Worm (Caenorhabditis elegans) whole organism, young adult: ENCODE measurements around the gene W10C6.2.

ENCODE experiments used
- B0019.2 ChIP-seq: fragments of 200-800 bp; sonication (Bioruptor generic); conservative IDR thresholded peaks from 2 replicates; pipeline ENCODE4 v1.3.6; 2022; ENCODE audit warnings: missing genetic modification reagents, missing genetic modification characterization, missing compliant biosample characterization
- B0035.1 ChIP-seq: sonication (generic microtip); optimal IDR thresholded peaks from 2 replicates; lab custom pipeline; 2016; ENCODE audit warnings: missing genetic modification characterization, mild to moderate bottlenecking, missing compliant biosample characterization, missing genotype, missing genetic modification reagents
- B0261.1 ChIP-seq: sonication (generic microtip); optimal IDR thresholded peaks from 2 replicates; lab custom pipeline; 2016; ENCODE audit warnings: mild to moderate bottlenecking, missing genetic modification characterization, moderate library complexity, missing compliant biosample characterization
- B0336.3 ChIP-seq: fragments of 200-800 bp; sonication (Bioruptor generic); IDR thresholded peaks from 2 replicates; pipeline ENCODE4 v1.3.6; 2022; ENCODE audit warnings: missing genetic modification characterization, missing compliant biosample characterization
- F22D6.2 ChIP-seq: sonication (generic microtip); optimal IDR thresholded peaks from 2 replicates; lab custom pipeline; 2016; ENCODE audit warnings: mild to moderate bottlenecking, missing genetic modification characterization, missing compliant biosample characterization
- F23B12.7 ChIP-seq: sonication (generic microtip); optimal IDR thresholded peaks from 2 replicates; lab custom pipeline; 2017; ENCODE audit warnings: missing genetic modification characterization, mild to moderate bottlenecking, missing compliant biosample characterization, antibody characterized with exemption, moderate library complexity; ENCODE audit not compliant: insufficient read depth
- F39B2.1 ChIP-seq: fragments of 200-800 bp; sonication (Bioruptor generic); IDR thresholded peaks from 2 replicates; pipeline ENCODE4 v1.3.6; 2022; ENCODE audit warnings: missing genetic modification reagents, missing genetic modification characterization, missing compliant biosample characterization
- F52B5.7 ChIP-seq: sonication (generic microtip); optimal IDR thresholded peaks from 2 replicates; lab custom pipeline; 2016; ENCODE audit warnings: mild to moderate bottlenecking, missing genetic modification characterization, missing compliant biosample characterization
- F55B11.4 ChIP-seq: sonication (generic microtip); optimal IDR thresholded peaks from 2 replicates; lab custom pipeline; 2016; ENCODE audit warnings: missing compliant biosample characterization, missing genetic modification characterization, borderline replicate concordance; ENCODE audit not compliant: insufficient read depth
- F57A8.1 ChIP-seq: fragments of 200-800 bp; sonication (Bioruptor generic); optimal IDR thresholded peaks from 2 replicates; lab custom pipeline; 2018; ENCODE audit warnings: mild to moderate bottlenecking, missing genetic modification characterization, moderate library complexity, missing compliant biosample characterization
- K11D2.4 ChIP-seq: fragments of 200-800 bp; sonication (Bioruptor generic); IDR thresholded peaks from 2 replicates; pipeline ENCODE4 v1.3.6; 2022; ENCODE audit warnings: missing genetic modification reagents, missing genetic modification characterization, missing compliant biosample characterization
- T07F8.4 ChIP-seq: sonication (generic microtip); optimal IDR thresholded peaks from 2 replicates; lab custom pipeline; 2016; ENCODE audit warnings: mild to moderate bottlenecking, missing genetic modification characterization, moderate library complexity, missing compliant biosample characterization
- Y53G8AR.9 ChIP-seq: fragments of 200-800 bp; sonication (Bioruptor generic); conservative IDR thresholded peaks from 2 replicates; pipeline ENCODE4 v1.3.6; 2022; ENCODE audit warnings: missing genetic modification reagents, missing genetic modification characterization, missing compliant biosample characterization
- Y56A3A.18 ChIP-seq: fragments of 200-800 bp; sonication (Bioruptor generic); IDR thresholded peaks from 2 replicates; pipeline ENCODE4 v1.3.6; 2022; ENCODE audit warnings: missing genetic modification reagents, missing genetic modification characterization, missing compliant biosample characterization
- Y67H2A.10 ChIP-seq: fragments of 200-800 bp; sonication (Bioruptor generic); conservative IDR thresholded peaks from 2 replicates; pipeline ENCODE4 v1.3.6; 2022; ENCODE audit warnings: missing genetic modification reagents, missing genetic modification characterization, missing compliant biosample characterization
- akir-1 ChIP-seq: fragments of 200-800 bp; sonication (Bioruptor generic); optimal IDR thresholded peaks from 2 replicates; lab custom pipeline; 2018; ENCODE audit warnings: mild to moderate bottlenecking, missing genetic modification characterization, moderate library complexity, missing compliant biosample characterization
- aptf-3 ChIP-seq: fragments of 200-800 bp; sonication (Bioruptor generic); IDR thresholded peaks from 2 replicates; pipeline ENCODE4 v1.3.6; 2022; ENCODE audit warnings: missing genetic modification characterization, missing compliant biosample characterization
- atf-7 ChIP-seq: sonication (generic microtip); optimal IDR thresholded peaks from 2 replicates; lab custom pipeline; 2017; ENCODE audit warnings: mild to moderate bottlenecking, missing genetic modification characterization, missing compliant biosample characterization
- attf-6 ChIP-seq: fragments of 200-800 bp; sonication (Bioruptor generic); IDR thresholded peaks from 2 replicates; pipeline ENCODE4 v1.3.6; 2022; ENCODE audit warnings: missing genetic modification reagents, missing genetic modification characterization, missing compliant biosample characterization
- bed-1 ChIP-seq: fragments of 200-800 bp; sonication (Bioruptor generic); IDR thresholded peaks from 2 replicates; pipeline ENCODE4 v1.3.6; 2022; ENCODE audit warnings: missing genetic modification reagents, missing genetic modification characterization, missing compliant biosample characterization
- bed-2 ChIP-seq: fragments of 200-800 bp; sonication (Bioruptor generic); IDR thresholded peaks from 2 replicates; pipeline ENCODE4 v1.3.6; 2022; ENCODE audit warnings: missing genetic modification reagents, missing genetic modification characterization, missing compliant biosample characterization
- ceh-100 ChIP-seq: fragments of 200-800 bp; sonication (Bioruptor generic); IDR thresholded peaks from 2 replicates; pipeline ENCODE4 v1.3.6; 2022; ENCODE audit warnings: missing genetic modification reagents, missing genetic modification characterization, missing compliant biosample characterization
- ceh-27 ChIP-seq: fragments of 200-800 bp; sonication (Bioruptor generic); optimal IDR thresholded peaks from 2 replicates; lab custom pipeline; 2018; ENCODE audit warnings: mild to moderate bottlenecking, missing genetic modification characterization, moderate library complexity, missing compliant biosample characterization
- ceh-40 ChIP-seq: fragments of 200-800 bp; sonication (Bioruptor generic); IDR thresholded peaks from 2 replicates; pipeline ENCODE4 v1.3.6; 2022; ENCODE audit warnings: missing genetic modification characterization, missing compliant biosample characterization
- ceh-58 ChIP-seq: fragments of 200-800 bp; sonication (Bioruptor generic); IDR thresholded peaks from 2 replicates; pipeline ENCODE4 v1.3.6; 2022; ENCODE audit warnings: missing genetic modification characterization, missing compliant biosample characterization
- dpl-1 ChIP-seq: fragments of 150-350 bp; optimal IDR thresholded peaks from 2 replicates; lab custom pipeline; 2014; ENCODE audit warnings: missing biosample characterization, missing genetic modification reagents, missing genetic modification characterization
- efl-1 ChIP-seq: fragments of 150-350 bp; optimal IDR thresholded peaks from 2 replicates; lab custom pipeline; 2014; ENCODE audit warnings: missing biosample characterization, missing genetic modification reagents, missing genetic modification characterization
- egl-44 ChIP-seq: fragments of 200-800 bp; sonication (Bioruptor generic); IDR thresholded peaks from 2 replicates; pipeline ENCODE4 v1.3.6; 2022; ENCODE audit warnings: missing genetic modification reagents, missing genetic modification characterization, missing compliant biosample characterization
- ekl-4 ChIP-seq: fragments of 200-800 bp; sonication (Bioruptor generic); IDR thresholded peaks from 2 replicates; pipeline ENCODE4 v1.3.6; 2022; ENCODE audit warnings: missing genetic modification reagents, missing genetic modification characterization, missing compliant biosample characterization
- ets-4 ChIP-seq: fragments of 200-800 bp; sonication (Bioruptor generic); optimal IDR thresholded peaks from 2 replicates; lab custom pipeline; 2018; ENCODE audit warnings: mild to moderate bottlenecking, missing genetic modification characterization, missing compliant biosample characterization
- hlh-12 ChIP-seq: sonication (generic microtip); optimal IDR thresholded peaks from 2 replicates; lab custom pipeline; 2016; ENCODE audit warnings: missing genetic modification characterization, missing compliant biosample characterization
- hlh-26 ChIP-seq: fragments of 200-800 bp; sonication (Bioruptor generic); conservative IDR thresholded peaks from 2 replicates; pipeline ENCODE4 v1.3.6; 2022; ENCODE audit warnings: missing genetic modification reagents, missing genetic modification characterization, missing compliant biosample characterization
- hmg-1.2 ChIP-seq: fragments of 200-800 bp; sonication (Bioruptor generic); IDR thresholded peaks from 2 replicates; pipeline ENCODE4 v1.3.6; 2022; ENCODE audit warnings: missing genetic modification reagents, missing genetic modification characterization, missing compliant biosample characterization
- hmg-20 ChIP-seq: fragments of 200-800 bp; sonication (Bioruptor generic); IDR thresholded peaks from 2 replicates; pipeline ENCODE4 v1.3.6; 2022; ENCODE audit warnings: missing genetic modification reagents, missing genetic modification characterization, missing compliant biosample characterization
- lin-26 ChIP-seq: fragments of 200-800 bp; sonication (Bioruptor generic); IDR thresholded peaks from 2 replicates; pipeline ENCODE4 v1.3.6; 2022; ENCODE audit warnings: missing genetic modification reagents, missing genetic modification characterization, missing compliant biosample characterization
- lin-35 ChIP-seq, 3 experiments: fragments of 150-350 bp in 2 of 3; sonication (generic microtip) in 1 of 3; optimal IDR thresholded peaks; 2 replicates each; lab custom pipeline; 2014 to 2018; ENCODE audit warnings: missing biosample characterization in 3 of 3, missing genetic modification characterization in 3 of 3, missing genetic modification reagents in 3 of 3
- lin-40 ChIP-seq: sonication (generic microtip); optimal IDR thresholded peaks from 2 replicates; lab custom pipeline; 2016; ENCODE audit warnings: missing genetic modification characterization, mild to moderate bottlenecking, missing compliant biosample characterization, missing genotype, missing genetic modification reagents
- lin-54 ChIP-seq: fragments of 200-800 bp; sonication (Bioruptor generic); optimal IDR thresholded peaks from 2 replicates; lab custom pipeline; 2018; ENCODE audit warnings: mild to moderate bottlenecking, missing genetic modification characterization, missing compliant biosample characterization
- mes-4 ChIP-seq: sonication (generic microtip); optimal IDR thresholded peaks from 2 replicates; lab custom pipeline; 2016; ENCODE audit warnings: missing genotype, missing genetic modification characterization, missing compliant biosample characterization
- nfya-1 ChIP-seq: sonication (generic microtip); optimal IDR thresholded peaks from 2 replicates; lab custom pipeline; 2017; ENCODE audit warnings: antibody characterized with exemption, missing compliant biosample characterization, missing genetic modification characterization, borderline replicate concordance; ENCODE audit not compliant: insufficient read depth
- nhr-120 ChIP-seq: fragments of 200-800 bp; sonication (Bioruptor generic); IDR thresholded peaks from 2 replicates; pipeline ENCODE4 v1.3.6; 2022; ENCODE audit warnings: missing genetic modification characterization, missing compliant biosample characterization
- nhr-80 ChIP-seq: sonication (generic microtip); optimal IDR thresholded peaks from 2 replicates; lab custom pipeline; 2016; ENCODE audit warnings: missing genetic modification characterization, missing compliant biosample characterization
- nhr-90 ChIP-seq: sonication (generic microtip); optimal IDR thresholded peaks from 2 replicates; lab custom pipeline; 2016; ENCODE audit warnings: missing genotype, mild to moderate bottlenecking, missing genetic modification characterization, missing compliant biosample characterization
- pbrm-1 ChIP-seq: fragments of 200-800 bp; sonication (Bioruptor generic); IDR thresholded peaks from 2 replicates; pipeline ENCODE4 v1.3.6; 2022; ENCODE audit warnings: missing genetic modification reagents, missing genetic modification characterization, missing compliant biosample characterization
- rcor-1 ChIP-seq: fragments of 200-800 bp; sonication (Bioruptor generic); IDR thresholded peaks from 2 replicates; pipeline ENCODE4 v1.3.6; 2022; ENCODE audit warnings: missing genetic modification reagents, missing genetic modification characterization, missing compliant biosample characterization
- sdz-38 ChIP-seq: sonication (generic microtip); optimal IDR thresholded peaks from 2 replicates; lab custom pipeline; 2016; ENCODE audit warnings: missing genotype, missing genetic modification characterization, missing compliant biosample characterization
- somi-1 ChIP-seq: fragments of 200-800 bp; sonication (Bioruptor generic); optimal IDR thresholded peaks from 2 replicates; lab custom pipeline; 2018; ENCODE audit warnings: mild to moderate bottlenecking, missing genetic modification characterization, missing compliant biosample characterization
- tlf-1 ChIP-seq: fragments of 200-800 bp; sonication (Bioruptor generic); optimal IDR thresholded peaks from 2 replicates; lab custom pipeline; 2018; ENCODE audit warnings: mild to moderate bottlenecking, missing genetic modification characterization, missing compliant biosample characterization
- unc-62 ChIP-seq: fragments of 150-350 bp; optimal IDR thresholded peaks from 2 replicates; lab custom pipeline; 2014; ENCODE audit warnings: missing biosample characterization, missing genetic modification reagents, missing genetic modification characterization
- xnd-1 ChIP-seq: sonication (generic microtip); optimal IDR thresholded peaks from 2 replicates; lab custom pipeline; 2016; ENCODE audit warnings: missing genotype, missing genetic modification reagents, missing genetic modification characterization, missing compliant biosample characterization

W10C6.2 gene

ce11 chrII:11096233-11096632 lies 25.5 kb downstream of the W10C6.2 start, which contains the start of gene nbs-1 (continued):
- no peak for TF ChIP-seq hmg-20 (GFP tag; lab: Robert Waterston, UW)
- TF ChIP-seq T07F8.4, result no peak
- peak; percentile 80 for TF ChIP-seq B0336.3 (GFP tag; lab: Robert Waterston, UW)
- peak; percentile 38 for TF ChIP-seq xnd-1 (tag; lab: Kevin White, UChicago)
- no peak for TF ChIP-seq nhr-90 (tag; lab: Kevin White, UChicago)
- TF ChIP-seq ceh-58 (GFP tag; lab: Robert Waterston, UW), result no peak
- peak; percentile 75 for TF ChIP-seq ekl-4
- TF ChIP-seq F52B5.7 (tag; lab: Kevin White, UChicago), result no peak
- no peak for TF ChIP-seq K11D2.4
- no peak for TF ChIP-seq F22D6.2
- TF ChIP-seq B0019.2 (GFP tag; lab: Robert Waterston, UW), result no peak
- no peak for TF ChIP-seq F23B12.7 (tag; lab: Kevin White, UChicago)
- no peak for TF ChIP-seq B0035.1 (tag; lab: Kevin White, UChicago)
- TF ChIP-seq ceh-27 (GFP tag; lab: Kevin White, UChicago), result no peak
- no peak for TF ChIP-seq lin-35 (GFP tag; optimal IDR thresholded peaks at IDR 0.05; lab: Kevin White, UChicago)
- no peak for TF ChIP-seq akir-1 (GFP tag; lab: Kevin White, UChicago)
- TF ChIP-seq hlh-26 (GFP tag; lab: Robert Waterston, UW), result no peak
- no peak for TF ChIP-seq bed-1 (GFP tag; lab: Robert Waterston, UW)
- no peak for TF ChIP-seq Y67H2A.10 (GFP tag; lab: Robert Waterston, UW)
- no peak for TF ChIP-seq unc-62 (GFP tag; lab: Kevin White, UChicago)
- peak; percentile 24; the same call in 1 of the 2 replicates for TF ChIP-seq ceh-100 (GFP tag; lab: Robert Waterston, UW)
- no peak for TF ChIP-seq egl-44 (GFP tag; lab: Robert Waterston, UW)
- no peak for TF ChIP-seq dpl-1 (GFP tag; lab: Kevin White, UChicago)
- no peak for TF ChIP-seq lin-40
- no peak for TF ChIP-seq atf-7 (tag; lab: Kevin White, UChicago)
- TF ChIP-seq pbrm-1 (GFP tag; lab: Robert Waterston, UW), result no peak
- TF ChIP-seq nhr-80 (tag; lab: Kevin White, UChicago), result no peak
- TF ChIP-seq bed-2, result no peak
- peak; percentile 65; the same call in 1 of the 2 replicates for TF ChIP-seq Y53G8AR.9 (GFP tag; lab: Robert Waterston, UW)
- no peak for TF ChIP-seq ceh-40 (GFP tag; lab: Robert Waterston, UW)
- TF ChIP-seq F57A8.1 (GFP tag; lab: Kevin White, UChicago), result peak; percentile 21
- TF ChIP-seq hmg-1.2 (GFP tag; lab: Robert Waterston, UW), result 0 out of 2 replicates have a peak, but pooled peaks have one; percentile 14
- peak; percentile 67; the same call in 1 of the 2 replicates for TF ChIP-seq F39B2.1
- TF ChIP-seq ets-4 (GFP tag; lab: Kevin White, UChicago), result no peak
- no peak for TF ChIP-seq somi-1 (GFP tag; lab: Kevin White, UChicago)
- TF ChIP-seq attf-6 (GFP tag; lab: Robert Waterston, UW), result peak; percentile 59; the same call in 1 of the 2 replicates
- peak; percentile 41 for TF ChIP-seq lin-54 (GFP tag; lab: Kevin White, UChicago)
- TF ChIP-seq aptf-3, result no peak
- no peak for TF ChIP-seq F55B11.4 (tag; lab: Kevin White, UChicago)
- no peak for TF ChIP-seq nhr-120 (GFP tag; lab: Robert Waterston, UW)
- TF ChIP-seq rcor-1 (GFP tag; lab: Robert Waterston, UW), result peak; percentile 60
- TF ChIP-seq nfya-1, result no peak
- no peak for TF ChIP-seq B0261.1
- 0 out of 2 replicates have a peak, but pooled peaks have one; percentile 9 for TF ChIP-seq Y56A3A.18 (GFP tag; lab: Robert Waterston, UW)
- no peak for TF ChIP-seq tlf-1 (GFP tag; lab: Kevin White, UChicago)
- TF ChIP-seq hlh-12 (tag; lab: Kevin White, UChicago), result no peak
- no peak for TF ChIP-seq sdz-38
- TF ChIP-seq efl-1, result peak; percentile 6
- 0 out of 2 replicates have a peak, but pooled peaks have one; percentile 57 for TF ChIP-seq lin-26 (GFP tag; lab: Robert Waterston, UW)
- no peak for TF ChIP-seq mes-4 (tag; lab: Kevin White, UChicago)
